Fruit fly (Drosophila melanogaster) whole organism, pupa: ENCODE data around the gene TyrR.

Experiments
- CG34367 ChIP-seq: fragments of 200-800 bp; sonication (Bioruptor generic); optimal IDR thresholded peaks from 2 replicates; lab custom pipeline; 2018; ENCODE audit warnings: missing biosample characterization, mild to moderate bottlenecking, missing genetic modification characterization
- CG9948 ChIP-seq: fragments of 200-800 bp; sonication (Bioruptor generic); optimal IDR thresholded peaks from 2 replicates; lab custom pipeline; 2018; ENCODE audit warnings: missing biosample characterization, mild to moderate bottlenecking, missing genetic modification characterization, moderate library complexity
- EcR ChIP-seq: fragments of 200-800 bp; sonication (Bioruptor generic); optimal IDR thresholded peaks from 3 replicates; lab custom pipeline; 2019; ENCODE audit warnings: missing biosample characterization, missing genetic modification characterization, mild to moderate bottlenecking, moderate library complexity, missing genetic modification reagents
- gl ChIP-seq: fragments of 200-800 bp; sonication (Bioruptor generic); optimal IDR thresholded peaks from 2 replicates; lab custom pipeline; 2018; ENCODE audit warnings: missing biosample characterization, mild to moderate bottlenecking, missing genetic modification characterization

DNA sequence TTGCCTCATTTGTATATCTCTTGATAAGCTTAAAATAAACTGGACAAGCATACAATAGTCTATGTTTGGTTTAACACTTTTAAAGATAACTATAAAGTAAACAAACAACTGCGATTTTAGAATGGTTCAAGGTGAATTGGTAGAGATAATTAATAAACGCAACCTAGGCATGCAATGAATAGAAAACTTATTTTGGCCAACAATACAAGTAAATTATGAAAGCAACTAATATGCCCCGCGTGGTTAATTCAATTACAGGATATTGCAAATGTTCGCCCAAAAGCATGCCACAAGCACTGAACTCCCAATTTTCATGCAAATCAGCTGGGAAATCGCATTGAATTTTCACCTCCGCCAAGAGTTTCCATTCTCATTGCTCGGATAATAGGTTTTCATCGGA is 21.2 kb upstream of the TyrR start:
- TF ChIP-seq CG34367 (tag; lab: Kevin White, UChicago) (no peak), EcR (GFP tag; lab: Kevin White, UChicago) (no peak), CG9948 (tag; lab: Kevin White, UChicago) (no peak), gl (tag; lab: Kevin White, UChicago) (no peak)
